Worm (Caenorhabditis elegans): Measurements from ENCODE around the gene msp-32.

- TF ChIP-seq ceh-13 (GFP tag; optimal IDR thresholded peaks at IDR 0.05) = no peak
- TF ChIP-seq ets-7 (tag; optimal IDR thresholded peaks at IDR 0.05) = no peak
- TF ChIP-seq hmg-4 (GFP tag; optimal IDR thresholded peaks at IDR 0.05) = no peak
- no peak for TF ChIP-seq ama-1 (optimal IDR thresholded peaks at IDR 0.05)
- TF ChIP-seq tra-4 (tag; optimal IDR thresholded peaks at IDR 0.05) = no peak
- TF ChIP-seq F13C5.2 (tag; optimal IDR thresholded peaks at IDR 0.05) = no peak
- TF ChIP-seq aly-1 (tag; optimal IDR thresholded peaks at IDR 0.05) = no peak
Observed at ce11 chrII:4946775-4947174, 48.1 kb downstream of the msp-32 start.

Measured in whole organism, early embryonic.